Fruit fly (Drosophila melanogaster) whole organism, embryonic: Measurements from ENCODE around the gene orion.

Source experiments
- Awh ChIP-seq: fragments of 200-800 bp; sonication (Bioruptor generic); IDR thresholded peaks from 2 replicates; pipeline ENCODE4, ENCODE4 v1.3.6; 2022; ENCODE audit warnings: missing biosample characterization, missing genetic modification characterization
- B-H1 ChIP-seq: fragments of 200-800 bp; sonication (Bioruptor generic); IDR thresholded peaks from 3 replicates; pipeline ENCODE4 v1.3.6; 2022; ENCODE audit warnings: missing biosample characterization, missing genetic modification characterization
- CG10147 ChIP-seq: fragments of 200-800 bp; sonication (Bioruptor generic); optimal IDR thresholded peaks from 2 replicates; lab custom pipeline; 2019; ENCODE audit warnings: missing biosample characterization, mild to moderate bottlenecking, missing genetic modification characterization, moderate library complexity
- CG10462 ChIP-seq: fragments of 200-800 bp; sonication (Bioruptor generic); optimal IDR thresholded peaks from 2 replicates; lab custom pipeline; 2016; ENCODE audit warnings: missing biosample characterization, missing genetic modification characterization
- CG10959 ChIP-seq: fragments of 200-800 bp; sonication (Bioruptor generic); IDR thresholded peaks from 2 replicates; pipeline ENCODE4 v1.3.6; 2022; ENCODE audit warnings: missing biosample characterization, missing genetic modification characterization
- CG11247 ChIP-seq: fragments of 200-800 bp; sonication (Bioruptor generic); IDR thresholded peaks from 2 replicates; pipeline ENCODE4 v1.3.6; 2022; ENCODE audit warnings: missing biosample characterization, missing genetic modification characterization
- CG11456 ChIP-seq: fragments of 200-800 bp; sonication (Bioruptor generic); IDR thresholded peaks from 3 replicates; pipeline ENCODE4 v1.3.6; 2022; ENCODE audit warnings: missing biosample characterization, missing genetic modification characterization
- CG11695 ChIP-seq: fragments of 200-800 bp; sonication (Bioruptor generic); IDR thresholded peaks from 3 replicates; pipeline ENCODE4 v1.3.6; 2022; ENCODE audit warnings: missing biosample characterization, missing genetic modification characterization
- CG12219 ChIP-seq: fragments of 200-800 bp; sonication (Bioruptor generic); optimal IDR thresholded peaks from 3 replicates; lab custom pipeline; 2018; ENCODE audit warnings: missing biosample characterization, mild to moderate bottlenecking, missing genetic modification characterization
- CG15479 ChIP-seq: fragments of 200-800 bp; sonication (Bioruptor generic); optimal IDR thresholded peaks from 3 replicates; lab custom pipeline; 2019; ENCODE audit warnings: missing biosample characterization, mild to moderate bottlenecking, missing genetic modification characterization, moderate library complexity
- CG16863 ChIP-seq: fragments of 200-800 bp; sonication (Bioruptor generic); optimal IDR thresholded peaks from 3 replicates; lab custom pipeline; 2016; ENCODE audit warnings: missing biosample characterization, missing genetic modification characterization
- CG17328 ChIP-seq: fragments of 200-800 bp; sonication (Bioruptor generic); IDR thresholded peaks from 2 replicates; pipeline ENCODE4 v1.3.6; 2022; ENCODE audit warnings: missing biosample characterization, missing genetic modification characterization
- CG1832 ChIP-seq: fragments of 200-800 bp; sonication (Bioruptor generic); optimal IDR thresholded peaks from 2 replicates; lab custom pipeline; 2017; ENCODE audit warnings: missing biosample characterization, mild to moderate bottlenecking, missing genetic modification characterization, inconsistent platforms
- CG18619 ChIP-seq: fragments of 200-800 bp; sonication (Bioruptor generic); optimal IDR thresholded peaks from 3 replicates; lab custom pipeline; 2017; ENCODE audit warnings: missing biosample characterization, mild to moderate bottlenecking, missing genetic modification characterization
- CG18764 ChIP-seq: fragments of 200-800 bp; sonication (Bioruptor generic); optimal IDR thresholded peaks from 3 replicates; lab custom pipeline; 2016; ENCODE audit warnings: missing biosample characterization, missing genetic modification characterization
- CG3838 ChIP-seq: fragments of 200-800 bp; sonication (Bioruptor generic); optimal IDR thresholded peaks from 3 replicates; lab custom pipeline; 2016; ENCODE audit warnings: missing biosample characterization, missing genetic modification characterization
- CG6272 ChIP-seq: fragments of 200-800 bp; sonication (Bioruptor generic); IDR thresholded peaks from 2 replicates; pipeline ENCODE4 v1.3.6; 2022; ENCODE audit warnings: missing biosample characterization, missing genetic modification characterization
- CG6791 ChIP-seq: fragments of 200-800 bp; sonication (Bioruptor generic); IDR thresholded peaks from 3 replicates; pipeline ENCODE4 v1.3.6; 2022; ENCODE audit warnings: missing biosample characterization, missing genetic modification characterization; ENCODE audit not compliant: partially characterized antibody
- CG6813 ChIP-seq: fragments of 200-800 bp; sonication (Bioruptor generic); optimal IDR thresholded peaks from 2 replicates; lab custom pipeline; 2017; ENCODE audit warnings: missing biosample characterization, missing genetic modification characterization, mild to moderate bottlenecking, moderate library complexity, missing genetic modification reagents
- CG7928 ChIP-seq: fragments of 200-800 bp; sonication (Bioruptor generic); optimal IDR thresholded peaks from 2 replicates; lab custom pipeline; 2017; ENCODE audit warnings: missing biosample characterization, mild to moderate bottlenecking, missing genetic modification characterization
- CG8359 ChIP-seq: fragments of 200-800 bp; sonication (Bioruptor generic); optimal IDR thresholded peaks from 2 replicates; lab custom pipeline; 2017; ENCODE audit warnings: missing biosample characterization, mild to moderate bottlenecking, missing genetic modification characterization, borderline replicate concordance
- CG9215 ChIP-seq: fragments of 200-800 bp; sonication (Bioruptor generic); IDR thresholded peaks from 2 replicates; pipeline ENCODE4 v1.3.6; 2022; ENCODE audit warnings: missing biosample characterization, missing genetic modification characterization
- Drgx ChIP-seq: fragments of 200-800 bp; sonication (Bioruptor generic); IDR thresholded peaks from 2 replicates; pipeline ENCODE4 v1.3.6; 2022; ENCODE audit warnings: missing biosample characterization, missing genetic modification characterization
- E2f2 ChIP-seq: fragments of 200-800 bp; sonication (Bioruptor generic); IDR thresholded peaks from 2 replicates; pipeline ENCODE4 v1.3.6; 2022; ENCODE audit warnings: missing biosample characterization, missing genetic modification characterization
- HLH54F ChIP-seq: fragments of 200-800 bp; sonication (Bioruptor generic); optimal IDR thresholded peaks from 3 replicates; lab custom pipeline; 2016; ENCODE audit warnings: missing biosample characterization, missing genetic modification characterization
- HLHmδ ChIP-seq: fragments of 200-800 bp; sonication (Bioruptor generic); optimal IDR thresholded peaks from 2 replicates; lab custom pipeline; 2018; ENCODE audit warnings: missing biosample characterization, mild to moderate bottlenecking, missing genetic modification characterization, moderate library complexity
- Hey ChIP-seq: fragments of 200-800 bp; sonication (Bioruptor generic); optimal IDR thresholded peaks from 3 replicates; lab custom pipeline; 2018; ENCODE audit warnings: missing biosample characterization, mild to moderate bottlenecking, missing genetic modification characterization
- PHDP ChIP-seq: fragments of 200-800 bp; sonication (Bioruptor generic); optimal IDR thresholded peaks from 3 replicates; lab custom pipeline; 2018; ENCODE audit warnings: missing biosample characterization, mild to moderate bottlenecking, missing genetic modification characterization, moderate library complexity
- Sox100B ChIP-seq: fragments of 200-800 bp; sonication (Bioruptor generic); optimal IDR thresholded peaks from 3 replicates; lab custom pipeline; 2018; ENCODE audit warnings: missing biosample characterization, mild to moderate bottlenecking, missing genetic modification characterization
- TFAM ChIP-seq: fragments of 200-800 bp; sonication (Bioruptor generic); optimal IDR thresholded peaks from 2 replicates; lab custom pipeline; 2017; ENCODE audit warnings: missing biosample characterization, missing genetic modification characterization, inconsistent platforms
- ab ChIP-seq: fragments of 200-800 bp; sonication (Bioruptor generic); optimal IDR thresholded peaks from 2 replicates; lab custom pipeline; 2016; ENCODE audit warnings: missing biosample characterization, missing genetic modification characterization
- amos ChIP-seq: fragments of 200-800 bp; sonication (Bioruptor generic); IDR thresholded peaks from 2 replicates; pipeline ENCODE4 v1.3.6; 2022; ENCODE audit warnings: missing biosample characterization, missing genetic modification characterization; ENCODE audit not compliant: partially characterized antibody
- bigmax ChIP-seq: fragments of 200-800 bp; sonication (Bioruptor generic); optimal IDR thresholded peaks from 2 replicates; lab custom pipeline; 2018; ENCODE audit warnings: missing biosample characterization, mild to moderate bottlenecking, missing genetic modification characterization
- corto ChIP-seq: fragments of 200-800 bp; sonication (Bioruptor generic); optimal IDR thresholded peaks from 2 replicates; lab custom pipeline; 2016; ENCODE audit warnings: missing biosample characterization, mild to moderate bottlenecking, missing genetic modification characterization, moderate library complexity
- ems ChIP-seq: fragments of 200-800 bp; sonication (Bioruptor generic); optimal IDR thresholded peaks from 3 replicates; lab custom pipeline; 2016; ENCODE audit warnings: missing biosample characterization, missing genetic modification characterization
- ewg ChIP-seq: fragments of 200-800 bp; sonication (Bioruptor generic); optimal IDR thresholded peaks from 3 replicates; lab custom pipeline; 2017; ENCODE audit warnings: mild to moderate bottlenecking, missing biosample characterization, missing genetic modification reagents, missing genetic modification characterization
- h ChIP-seq: fragments of >200 bp; optimal IDR thresholded peaks from 2 replicates; lab custom pipeline; 2017
- lbe ChIP-seq: fragments of 200-800 bp; sonication (Bioruptor generic); optimal IDR thresholded peaks from 2 replicates; lab custom pipeline; 2016; ENCODE audit warnings: missing biosample characterization, mild to moderate bottlenecking, missing genetic modification characterization
- lov ChIP-seq, 2 experiments: fragments of 200-800 bp in 1 of 2; fragments of >200 bp in 1 of 2; sonication (Bioruptor generic) in 1 of 2; IDR thresholded peaks in 1 of 2; optimal IDR thresholded peaks in 1 of 2; 2 replicates in 1 of 2; 3 replicates in 1 of 2; pipeline versions ENCODE4 v1.3.6 to Lab custom; 2017 to 2022; ENCODE audit warnings: missing biosample characterization in 1 of 2, missing genetic modification characterization in 1 of 2
- org-1 ChIP-seq: fragments of 200-800 bp; sonication (Bioruptor generic); optimal IDR thresholded peaks from 2 replicates; lab custom pipeline; 2017; ENCODE audit warnings: missing biosample characterization, missing genetic modification characterization
- otp ChIP-seq: fragments of 200-800 bp; sonication (Bioruptor generic); IDR thresholded peaks from 3 replicates; pipeline ENCODE4, ENCODE4 v1.3.6; 2022; ENCODE audit warnings: missing biosample characterization, missing genetic modification characterization
- pum ChIP-seq: fragments of 200-800 bp; sonication (Bioruptor generic); optimal IDR thresholded peaks from 2 replicates; lab custom pipeline; 2016; ENCODE audit warnings: missing biosample characterization, missing genetic modification characterization
- row ChIP-seq: fragments of 200-800 bp; sonication (Bioruptor generic); IDR thresholded peaks from 3 replicates; pipeline ENCODE4 v1.3.6; 2022; ENCODE audit warnings: missing biosample characterization, missing genetic modification characterization
- scrt ChIP-seq: fragments of 200-800 bp; sonication (Bioruptor generic); optimal IDR thresholded peaks from 2 replicates; lab custom pipeline; 2018; ENCODE audit warnings: missing biosample characterization, mild to moderate bottlenecking, missing genetic modification characterization, moderate library complexity
- sd ChIP-seq: fragments of 200-800 bp; sonication (Bioruptor generic); optimal IDR thresholded peaks from 3 replicates; lab custom pipeline; 2018; ENCODE audit warnings: missing biosample characterization, mild to moderate bottlenecking, missing genetic modification characterization, moderate library complexity
- stwl ChIP-seq: fragments of 200-800 bp; sonication (Bioruptor generic); optimal IDR thresholded peaks from 3 replicates; lab custom pipeline; 2018; ENCODE audit warnings: missing biosample characterization, mild to moderate bottlenecking, missing genetic modification characterization, moderate library complexity
- sug ChIP-seq: fragments of 200-800 bp; optimal IDR thresholded peaks from 2 replicates; lab custom pipeline; 2019; ENCODE audit warnings: missing biosample characterization, mild to moderate bottlenecking, missing genetic modification characterization, moderate library complexity
- trh ChIP-seq: fragments of 200-800 bp; sonication (Bioruptor generic); optimal IDR thresholded peaks from 2 replicates; lab custom pipeline; 2016; ENCODE audit warnings: missing biosample characterization, missing genetic modification characterization
- vvl ChIP-seq: fragments of 200-800 bp; sonication (Bioruptor generic); IDR thresholded peaks from 2 replicates; pipeline ENCODE4 v1.3.6; 2022; ENCODE audit warnings: missing biosample characterization, missing genetic modification characterization

Gene orion

DNA sequence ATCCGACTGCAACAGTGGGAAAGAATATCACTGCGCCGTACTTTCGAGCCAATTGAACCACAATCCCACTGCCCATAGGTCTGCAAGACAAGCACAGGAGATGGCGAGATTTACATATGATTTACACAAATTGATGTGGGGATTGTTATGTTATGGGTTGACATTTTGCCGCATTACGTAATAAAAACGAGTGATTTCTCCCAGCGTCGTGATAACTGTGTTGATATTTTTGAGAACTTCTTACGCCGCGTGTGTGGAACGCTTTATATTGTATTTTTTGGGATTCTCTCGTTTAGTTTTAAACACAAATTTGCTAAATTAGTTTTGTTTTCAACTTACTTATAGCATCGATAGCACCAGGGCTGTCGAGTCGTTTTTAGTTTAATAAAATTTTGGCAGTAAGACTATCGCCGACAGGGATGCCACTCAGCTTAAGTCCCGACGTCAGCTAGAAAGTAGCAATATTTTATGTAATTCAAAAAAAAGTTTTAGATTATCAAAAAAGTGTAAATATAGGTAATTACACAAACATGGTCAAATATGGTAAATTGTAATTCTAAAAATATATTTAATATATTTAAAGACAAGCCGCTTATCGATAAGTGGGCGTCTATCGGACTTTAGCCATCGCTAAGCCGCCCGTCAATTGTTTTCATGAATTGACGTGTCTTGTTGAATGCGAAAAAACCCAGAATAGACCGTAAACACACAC is 53.1 kb downstream of the orion start, which contains the start of the genes CG45089, ND-MNLL and p115 (continued):
- TF ChIP-seq CG11456 (GFP tag; lab: Robert Waterston, UW), result peak; percentile 16; the same call in 1 of the 3 replicates
- peak; percentile 45 for TF ChIP-seq Sox100B
- TF ChIP-seq trh (GFP tag; lab: Kevin White, UChicago), result no peak
- TF ChIP-seq Awh (GFP tag; lab: Robert Waterston, UW), result peak; percentile 37; the same call in 1 of the 2 replicates
- TF ChIP-seq CG6813 (GFP tag; lab: Kevin White, UChicago), result no peak
- TF ChIP-seq ewg (GFP tag; lab: Kevin White, UChicago), result peak; percentile 3
- TF ChIP-seq CG12219 (GFP tag; lab: Kevin White, UChicago), result no peak
- TF ChIP-seq bigmax (GFP tag; lab: Kevin White, UChicago), result no peak
- no peak for TF ChIP-seq CG6791
- peak; percentile 70 for TF ChIP-seq vvl (GFP tag; lab: Robert Waterston, UW)
- no peak for TF ChIP-seq CG16863 (GFP tag; lab: Kevin White, UChicago)
- no peak for TF ChIP-seq lov (optimal IDR thresholded peaks at IDR 0.05; lab: Kevin White, UChicago)
- no peak for TF ChIP-seq lov (GFP tag; IDR thresholded peaks at IDR 0.05; lab: Robert Waterston, UW)
- TF ChIP-seq CG3838 (GFP tag; lab: Kevin White, UChicago), result no peak
- TF ChIP-seq row, result peak; percentile 86
- TF ChIP-seq ems, result peak; percentile 10
- peak; percentile 57 for TF ChIP-seq amos (GFP tag; lab: Robert Waterston, UW)
- peak; percentile 56 for TF ChIP-seq CG10147 (GFP tag; lab: Kevin White, UChicago)
- TF ChIP-seq PHDP (tag; lab: Kevin White, UChicago), result peak; percentile 52
- TF ChIP-seq HLH54F (GFP tag; lab: Kevin White, UChicago), result peak; percentile 18
- TF ChIP-seq pum (GFP tag; lab: Kevin White, UChicago), result peak; percentile 46
- 0 out of 2 replicates have a peak, but pooled peaks have one; percentile 42 for TF ChIP-seq CG17328
- TF ChIP-seq org-1 (GFP tag; lab: Kevin White, UChicago), result no peak
- TF ChIP-seq ab, result no peak
- TF ChIP-seq stwl (tag; lab: Kevin White, UChicago), result peak; percentile 59
- TF ChIP-seq TFAM (GFP tag; lab: Kevin White, UChicago), result no peak
- peak; percentile 42; the same call in 1 of the 2 replicates for TF ChIP-seq CG6272
- peak; percentile 43 for TF ChIP-seq corto (GFP tag; lab: Kevin White, UChicago)
- no peak for TF ChIP-seq CG10959 (GFP tag; lab: Robert Waterston, UW)
- peak; percentile 17 for TF ChIP-seq CG18619 (GFP tag; lab: Kevin White, UChicago)
- TF ChIP-seq h (lab: Kevin White, UChicago), result no peak
- TF ChIP-seq CG8359 (GFP tag; lab: Kevin White, UChicago), result no peak
- TF ChIP-seq B-H1 (GFP tag; lab: Robert Waterston, UW), result no peak
- peak; percentile 82 for TF ChIP-seq CG7928 (GFP tag; lab: Kevin White, UChicago)
- TF ChIP-seq CG11695, result 0 out of 3 replicates have a peak, but pooled peaks have one; percentile 9
- TF ChIP-seq Hey (tag; lab: Kevin White, UChicago), result no peak
- TF ChIP-seq lbe (GFP tag; lab: Kevin White, UChicago), result peak; percentile 54
- peak; percentile 24 for TF ChIP-seq CG10462 (GFP tag; lab: Kevin White, UChicago)
- peak; percentile 32; the same call in 1 of the 2 replicates for TF ChIP-seq CG11247 (GFP tag; lab: Robert Waterston, UW)
- TF ChIP-seq Drgx (GFP tag; lab: Robert Waterston, UW), result 0 out of 2 replicates have a peak, but pooled peaks have one; percentile 20
- TF ChIP-seq CG18764 (GFP tag; lab: Kevin White, UChicago), result peak; percentile 44
- TF ChIP-seq CG9215, result peak; percentile 25; the same call in 1 of the 2 replicates
- no peak for TF ChIP-seq otp (GFP tag; lab: Robert Waterston, UW)
- TF ChIP-seq sug (tag; lab: Kevin White, UChicago), result peak; percentile 65
- peak; percentile 47 for TF ChIP-seq E2f2
- TF ChIP-seq scrt (GFP tag; lab: Kevin White, UChicago), result peak; percentile 25
- no peak for TF ChIP-seq CG1832
- no peak for TF ChIP-seq HLHmδ (GFP tag; lab: Kevin White, UChicago)
- no peak for TF ChIP-seq CG15479 (GFP tag; lab: Kevin White, UChicago)
- peak; percentile 13 for TF ChIP-seq sd (tag; lab: Kevin White, UChicago)
